Worm (Caenorhabditis elegans): ENCODE measurements around the gene K02F3.12.

K02F3.12 gene

DNA sequence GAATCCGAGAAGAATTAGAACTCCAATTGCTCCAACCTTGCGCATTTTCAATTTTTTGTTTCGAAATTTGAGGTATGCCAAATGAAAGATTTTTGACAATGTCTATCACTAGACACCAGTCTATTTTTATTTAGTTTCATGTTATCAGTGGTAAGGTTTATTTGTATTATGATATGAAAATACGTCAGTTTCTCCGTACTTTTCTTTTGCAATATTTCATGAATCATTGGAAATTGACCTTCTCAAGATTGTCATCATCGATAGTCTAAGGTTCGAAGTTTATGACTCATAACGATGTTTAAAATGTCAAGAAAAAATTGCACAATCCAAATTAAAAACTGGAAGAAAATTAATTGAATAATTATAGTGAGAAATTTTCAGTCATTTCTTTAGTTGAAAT, 17.1 kb downstream of the K02F3.12 start, which contains the start of gene clc-19:
TSS of gene clc-19 (minus strand) at position 135 of the 400 bp plus-strand sequence.
- TF ChIP-seq unc-120 (tag; optimal IDR thresholded peaks at IDR 0.05; ENCODE audit: poor library complexity, severe bottlenecking) (no peak), snpc-4 (tag; optimal IDR thresholded peaks at IDR 0.05) (no peak), nhr-2 (tag; optimal IDR thresholded peaks at IDR 0.05) (no peak), mep-1 (tag; optimal IDR thresholded peaks at IDR 0.05) (no peak), hlh-1 (tag; optimal IDR thresholded peaks at IDR 0.05) (no peak), mab-5 (tag; optimal IDR thresholded peaks at IDR 0.05) (no peak), lin-13 (tag; optimal IDR thresholded peaks at IDR 0.05) (no peak), lin-32 (GFP tag; optimal IDR thresholded peaks at IDR 0.05) (no peak)

DNA sequence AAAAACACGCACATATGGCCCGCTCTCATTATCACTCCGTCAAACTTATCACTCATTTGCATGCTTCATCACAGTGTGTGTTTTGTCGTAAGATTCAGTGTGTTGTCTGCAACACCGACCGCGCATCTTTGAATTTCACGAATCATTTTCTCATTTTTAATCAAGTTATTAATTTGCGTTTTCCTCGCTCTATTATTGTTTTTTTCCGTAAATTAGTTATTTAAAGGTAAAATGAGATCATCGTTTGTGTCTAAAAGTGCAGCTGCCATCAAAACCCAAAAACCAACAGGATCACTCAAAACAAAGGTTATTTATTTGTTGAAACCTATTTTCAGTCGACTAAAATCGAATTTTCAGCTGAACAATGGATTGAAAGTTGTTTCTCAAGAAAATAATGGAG, 23.3 kb downstream of the K02F3.12 start, which contains the start of the genes T24C4.5 and ucr-2.3:
TSS of gene T24C4.5 (minus strand) at position 101 of the 400 bp plus-strand sequence.
TSS of gene ucr-2.3 (plus strand) at position 227 of the 400 bp plus-strand sequence.
- no peak for TF ChIP-seq nhr-2 (tag; optimal IDR thresholded peaks at IDR 0.05)
- TF ChIP-seq tbx-8 (GFP tag; optimal IDR thresholded peaks at IDR 0.05) = no peak
- no peak for TF ChIP-seq hlh-1 (tag; optimal IDR thresholded peaks at IDR 0.05)
- TF ChIP-seq elt-1 (tag; optimal IDR thresholded peaks at IDR 0.05; ENCODE audit: borderline replicate concordance, insufficient read depth) = no peak
- TF ChIP-seq ztf-11 (tag; optimal IDR thresholded peaks at IDR 0.05) = no peak
- TF ChIP-seq flh-1 (GFP tag; optimal IDR thresholded peaks at IDR 0.05) = no peak

DNA sequence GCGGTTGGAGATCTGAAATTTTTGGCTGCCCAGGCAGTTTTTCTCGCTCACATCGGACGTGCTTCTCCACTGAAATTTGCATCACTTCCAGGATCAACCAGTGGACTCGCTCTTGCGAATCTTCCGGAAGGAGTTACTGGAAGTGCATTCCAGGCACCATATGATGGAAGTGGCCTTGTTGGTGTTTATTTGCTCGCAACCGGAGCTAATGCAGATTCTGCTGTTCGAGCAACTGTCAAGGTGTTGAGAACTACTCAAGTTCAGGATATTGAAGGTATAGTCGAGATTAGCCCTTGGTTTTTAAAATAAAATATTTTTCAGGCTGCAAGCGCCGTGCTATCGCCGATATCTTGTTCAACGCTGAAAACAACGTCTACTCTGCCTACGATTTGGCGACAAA, 24.5 kb downstream of the K02F3.12 start:
- no peak for TF ChIP-seq zip-8 (tag; optimal IDR thresholded peaks at IDR 0.05)
- no peak for TF ChIP-seq cnd-1 (tag; optimal IDR thresholded peaks at IDR 0.05)
- no peak for TF ChIP-seq lin-32 (GFP tag; optimal IDR thresholded peaks at IDR 0.05)
- TF ChIP-seq ces-1 (GFP tag; optimal IDR thresholded peaks at IDR 0.05) = no peak
- TF ChIP-seq elt-3 (tag; optimal IDR thresholded peaks at IDR 0.05) = no peak
- TF ChIP-seq ceh-83 (GFP tag; optimal IDR thresholded peaks at IDR 0.05) = no peak
- no peak for TF ChIP-seq nhr-76 (tag; optimal IDR thresholded peaks at IDR 0.05)
- no peak for TF ChIP-seq unc-39 (tag; optimal IDR thresholded peaks at IDR 0.05)
- no peak for TF ChIP-seq mls-2 (tag; optimal IDR thresholded peaks at IDR 0.05)
- TF ChIP-seq elt-1 (tag; optimal IDR thresholded peaks at IDR 0.05; ENCODE audit: borderline replicate concordance, insufficient read depth) = no peak
- no peak for TF ChIP-seq mab-5 (tag; optimal IDR thresholded peaks at IDR 0.05)

DNA sequence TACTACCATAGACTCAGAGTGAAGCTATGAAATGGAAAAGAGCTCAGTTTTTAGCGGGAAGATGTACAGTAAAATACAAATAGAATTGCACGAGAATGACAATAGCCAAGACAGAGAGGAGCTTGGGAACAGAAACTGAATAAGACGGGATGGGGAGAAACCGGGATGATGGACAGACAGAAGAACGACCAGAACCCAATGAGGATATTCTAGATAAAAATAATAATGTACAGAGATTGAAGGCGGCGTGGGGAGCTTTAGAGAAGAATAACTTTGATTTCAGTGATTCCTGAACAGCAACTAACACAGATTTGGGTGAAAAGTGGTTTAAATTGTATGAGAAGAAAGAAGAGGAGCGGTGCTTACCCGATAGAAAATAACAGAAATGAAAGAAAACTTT, 25.1 kb downstream of the K02F3.12 start:
- TF ChIP-seq cnd-1 (tag; optimal IDR thresholded peaks at IDR 0.05) (no peak), lsy-2 (tag; optimal IDR thresholded peaks at IDR 0.05) (no peak), pha-4 (tag; optimal IDR thresholded peaks at IDR 0.05) (no peak), mep-1 (tag; optimal IDR thresholded peaks at IDR 0.05) (no peak), elt-1 (tag; optimal IDR thresholded peaks at IDR 0.05; ENCODE audit: borderline replicate concordance, insufficient read depth) (no peak), unc-39 (tag; optimal IDR thresholded peaks at IDR 0.05) (no peak), unc-120 (tag; optimal IDR thresholded peaks at IDR 0.05; ENCODE audit: poor library complexity, severe bottlenecking) (no peak), tbx-8 (GFP tag; optimal IDR thresholded peaks at IDR 0.05) (no peak), nhr-28 (tag; optimal IDR thresholded peaks at IDR 0.05) (no peak), ceh-43 (GFP tag; optimal IDR thresholded peaks at IDR 0.05) (no peak), ztf-11 (tag; optimal IDR thresholded peaks at IDR 0.05) (no peak), nhr-237 (tag; optimal IDR thresholded peaks at IDR 0.05) (no peak), zip-8 (tag; optimal IDR thresholded peaks at IDR 0.05) (no peak)

DNA sequence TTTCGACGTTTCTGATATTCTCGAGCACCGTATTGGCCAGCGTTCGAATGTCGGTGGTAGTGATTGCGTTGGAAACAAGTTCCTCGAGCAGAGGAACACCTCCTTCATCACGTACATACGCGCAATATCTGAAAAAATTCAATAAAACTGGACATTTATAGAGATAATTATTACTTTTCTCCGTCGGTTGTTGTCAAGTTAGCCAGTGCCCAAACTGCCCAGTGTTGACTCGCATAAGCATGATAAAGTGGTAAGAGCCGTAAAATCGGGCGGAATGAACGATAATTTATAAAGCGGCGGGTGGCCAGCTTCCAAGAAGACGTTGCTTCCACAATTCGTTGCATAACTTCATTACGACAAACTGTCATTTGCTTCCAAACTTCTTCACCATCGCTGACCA, 27.2 kb downstream of the K02F3.12 start:
- no peak for TF ChIP-seq flh-1 (GFP tag; optimal IDR thresholded peaks at IDR 0.05)
- TF ChIP-seq lin-13 (tag; optimal IDR thresholded peaks at IDR 0.05) = no peak
- TF ChIP-seq sem-2 (GFP tag; optimal IDR thresholded peaks at IDR 0.05) = no peak
- no peak for TF ChIP-seq mep-1 (tag; optimal IDR thresholded peaks at IDR 0.05)
- no peak for TF ChIP-seq nhr-28 (tag; optimal IDR thresholded peaks at IDR 0.05)
- no peak for TF ChIP-seq mab-5 (tag; optimal IDR thresholded peaks at IDR 0.05)
- TF ChIP-seq blmp-1 (tag; optimal IDR thresholded peaks at IDR 0.05) = no peak
- TF ChIP-seq snpc-4 (tag; optimal IDR thresholded peaks at IDR 0.05) = no peak
- no peak for TF ChIP-seq bed-3 (GFP tag; optimal IDR thresholded peaks at IDR 0.05)
- TF ChIP-seq pha-4 (tag; optimal IDR thresholded peaks at IDR 0.05) = no peak
- TF ChIP-seq nhr-2 (tag; optimal IDR thresholded peaks at IDR 0.05) = no peak
- no peak for TF ChIP-seq ztf-11 (tag; optimal IDR thresholded peaks at IDR 0.05)
- no peak for TF ChIP-seq M03D4.4 (tag; optimal IDR thresholded peaks at IDR 0.05)
- TF ChIP-seq lin-32 (GFP tag; optimal IDR thresholded peaks at IDR 0.05) = no peak

DNA sequence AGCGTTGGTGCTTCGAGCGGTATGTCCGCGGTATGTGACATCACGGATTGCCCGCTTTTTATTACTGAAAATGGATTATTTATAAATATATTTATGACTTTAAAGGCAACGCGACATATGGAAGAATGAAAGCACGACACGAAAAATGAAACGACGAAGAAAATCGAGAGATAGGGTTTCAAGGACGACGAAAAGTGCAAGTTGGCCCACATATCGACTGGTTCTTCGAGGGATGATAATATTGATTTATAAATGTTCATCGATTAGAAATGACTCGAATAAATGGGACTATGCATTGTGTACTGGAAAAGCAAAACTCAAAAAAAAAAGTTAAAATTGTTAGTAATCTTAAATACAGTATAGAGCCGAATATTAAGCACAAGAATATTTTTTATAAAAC, 30.4 kb downstream of the K02F3.12 start, which contains the start of gene zer-1:
TSS of gene zer-1 (minus strand) at position 68 of the 400 bp plus-strand sequence.
- no peak for TF ChIP-seq tbx-8 (GFP tag; optimal IDR thresholded peaks at IDR 0.05)
- no peak for TF ChIP-seq unc-120 (tag; optimal IDR thresholded peaks at IDR 0.05; ENCODE audit: poor library complexity, severe bottlenecking)
- no peak for TF ChIP-seq flh-1 (GFP tag; optimal IDR thresholded peaks at IDR 0.05)
- TF ChIP-seq lin-13 (tag; optimal IDR thresholded peaks at IDR 0.05) = no peak
